Fruit fly (Drosophila melanogaster): ENCODE data around the gene CG5853.

DNA sequence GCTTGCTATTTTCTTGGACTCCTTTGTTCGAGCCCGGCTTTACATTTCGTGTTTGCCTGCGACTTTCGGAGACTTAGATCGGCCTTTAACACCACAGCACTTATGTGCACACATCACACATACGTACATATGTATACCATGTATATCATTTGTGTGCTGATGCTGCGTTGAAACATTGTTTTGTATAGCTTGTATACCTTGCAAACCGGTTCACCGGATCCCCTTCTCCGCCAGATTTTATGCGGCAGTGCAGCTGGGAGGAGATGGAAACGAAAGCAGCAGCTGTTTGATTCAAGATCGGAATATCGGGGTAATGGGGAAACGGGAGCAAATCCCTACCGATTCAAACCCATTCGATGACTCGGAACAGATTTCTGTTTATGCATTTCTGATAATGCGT, 1.4 kb downstream of the CG5853 start:
- TF ChIP-seq pan (optimal IDR thresholded peaks at IDR 0.05) (no peak), CG8478 (optimal IDR thresholded peaks at IDR 0.05) (no peak), EcR (GFP tag; optimal IDR thresholded peaks at IDR 0.05) (no peak), usp (GFP tag; optimal IDR thresholded peaks at IDR 0.05) (no peak)

All from whole organism.